Worm (Caenorhabditis elegans): ENCODE measurements around the gene srh-71.

The srh-71 gene

ce11 chrII:3123206-3123605 is at the start of gene srh-71:
srh-71 (plus strand) TSS chrII:3123506.
- TF ChIP-seq tab-1 (GFP tag; IDR thresholded peaks at IDR 0.05): no peak
- no peak for TF ChIP-seq klf-2 (GFP tag; conservative IDR thresholded peaks at IDR 0.05)
- TF ChIP-seq ref-1 (GFP tag; conservative IDR thresholded peaks at IDR 0.05): no peak
- TF ChIP-seq med-1 (GFP tag; optimal IDR thresholded peaks at IDR 0.05; ENCODE audit: insufficient read depth): no peak
- no peak for TF ChIP-seq cog-1 (tag; optimal IDR thresholded peaks at IDR 0.05)
- TF ChIP-seq flt-1 (GFP tag; IDR thresholded peaks at IDR 0.05): no peak
- no peak for TF ChIP-seq ztf-23 (GFP tag; IDR thresholded peaks at IDR 0.05)
- TF ChIP-seq ztf-29 (GFP tag; IDR thresholded peaks at IDR 0.05): no peak
- TF ChIP-seq T22C8.4 (GFP tag; IDR thresholded peaks at IDR 0.05): no peak

ce11 chrII:3076915-3077314 is 46.4 kb upstream of the srh-71 start, which contains the start of gene Y25C1A.8:
Y25C1A.8 (minus strand) TSS chrII:3076959.
- no peak for TF ChIP-seq T22C8.4 (GFP tag; IDR thresholded peaks at IDR 0.05)
- peak; percentile 63 for TF ChIP-seq ztf-23 (GFP tag; IDR thresholded peaks at IDR 0.05)
- peak; percentile 64; the same call in 1 of the 2 replicates for TF ChIP-seq flt-1 (GFP tag; IDR thresholded peaks at IDR 0.05)
- peak; percentile 57 for TF ChIP-seq cog-1 (tag; optimal IDR thresholded peaks at IDR 0.05)

- no peak for TF ChIP-seq ref-1 (GFP tag; conservative IDR thresholded peaks at IDR 0.05)
- TF ChIP-seq flt-1 (GFP tag; IDR thresholded peaks at IDR 0.05): no peak
- no peak for TF ChIP-seq klf-2 (GFP tag; conservative IDR thresholded peaks at IDR 0.05)
- no peak for TF ChIP-seq T22C8.4 (GFP tag; IDR thresholded peaks at IDR 0.05)
- no peak for TF ChIP-seq ztf-23 (GFP tag; IDR thresholded peaks at IDR 0.05)
- no peak for TF ChIP-seq cog-1 (tag; optimal IDR thresholded peaks at IDR 0.05)
- TF ChIP-seq ztf-29 (GFP tag; IDR thresholded peaks at IDR 0.05): no peak
- TF ChIP-seq tab-1 (GFP tag; IDR thresholded peaks at IDR 0.05): no peak
- no peak for TF ChIP-seq med-1 (GFP tag; optimal IDR thresholded peaks at IDR 0.05; ENCODE audit: insufficient read depth)
Observed at ce11 chrII:3078496-3078895, 44.8 kb upstream of the srh-71 start, which contains the start of gene copb-1. copb-1 (plus strand) TSS chrII:3078796.

- no peak for TF ChIP-seq med-1 (GFP tag; optimal IDR thresholded peaks at IDR 0.05; ENCODE audit: insufficient read depth)
- no peak for TF ChIP-seq flt-1 (GFP tag; IDR thresholded peaks at IDR 0.05)
- no peak for TF ChIP-seq ztf-23 (GFP tag; IDR thresholded peaks at IDR 0.05)
- TF ChIP-seq ztf-29 (GFP tag; IDR thresholded peaks at IDR 0.05): no peak
- TF ChIP-seq ref-1 (GFP tag; conservative IDR thresholded peaks at IDR 0.05): no peak
- TF ChIP-seq cog-1 (tag; optimal IDR thresholded peaks at IDR 0.05): no peak
- TF ChIP-seq tab-1 (GFP tag; IDR thresholded peaks at IDR 0.05): no peak
- TF ChIP-seq klf-2 (GFP tag; conservative IDR thresholded peaks at IDR 0.05): no peak
- no peak for TF ChIP-seq T22C8.4 (GFP tag; IDR thresholded peaks at IDR 0.05)
Observed at ce11 chrII:3087134-3087533, 36.2 kb upstream of the srh-71 start.

- TF ChIP-seq T22C8.4 (GFP tag; IDR thresholded peaks at IDR 0.05) (no peak), cog-1 (tag; optimal IDR thresholded peaks at IDR 0.05) (no peak), ref-1 (GFP tag; conservative IDR thresholded peaks at IDR 0.05) (no peak), med-1 (GFP tag; optimal IDR thresholded peaks at IDR 0.05; ENCODE audit: insufficient read depth) (no peak), klf-2 (GFP tag; conservative IDR thresholded peaks at IDR 0.05) (no peak), flt-1 (GFP tag; IDR thresholded peaks at IDR 0.05) (no peak), ztf-29 (GFP tag; IDR thresholded peaks at IDR 0.05) (no peak), tab-1 (GFP tag; IDR thresholded peaks at IDR 0.05) (no peak), ztf-23 (GFP tag; IDR thresholded peaks at IDR 0.05) (no peak)
Observed at ce11 chrII:3091268-3091667, 32.0 kb upstream of the srh-71 start, which contains the start of gene srg-21. srg-21 (minus strand) TSS chrII:3091368.

ce11 chrII:3093352-3093751 is 30.0 kb upstream of the srh-71 start, which contains the start of gene srg-22:
srg-22 (minus strand) TSS chrII:3093452.
- TF ChIP-seq klf-2 (GFP tag; conservative IDR thresholded peaks at IDR 0.05) (no peak), tab-1 (GFP tag; IDR thresholded peaks at IDR 0.05) (no peak), ztf-23 (GFP tag; IDR thresholded peaks at IDR 0.05) (no peak), cog-1 (tag; optimal IDR thresholded peaks at IDR 0.05) (no peak), ref-1 (GFP tag; conservative IDR thresholded peaks at IDR 0.05) (no peak), T22C8.4 (GFP tag; IDR thresholded peaks at IDR 0.05) (no peak), flt-1 (GFP tag; IDR thresholded peaks at IDR 0.05) (no peak), med-1 (GFP tag; optimal IDR thresholded peaks at IDR 0.05; ENCODE audit: insufficient read depth) (no peak), ztf-29 (GFP tag; IDR thresholded peaks at IDR 0.05) (no peak)

- TF ChIP-seq med-1 (GFP tag; optimal IDR thresholded peaks at IDR 0.05; ENCODE audit: insufficient read depth) (no peak), T22C8.4 (GFP tag; IDR thresholded peaks at IDR 0.05) (no peak), cog-1 (tag; optimal IDR thresholded peaks at IDR 0.05) (no peak), flt-1 (GFP tag; IDR thresholded peaks at IDR 0.05) (no peak), ref-1 (GFP tag; conservative IDR thresholded peaks at IDR 0.05) (no peak), tab-1 (GFP tag; IDR thresholded peaks at IDR 0.05) (no peak), klf-2 (GFP tag; conservative IDR thresholded peaks at IDR 0.05) (no peak), ztf-23 (GFP tag; IDR thresholded peaks at IDR 0.05) (no peak), ztf-29 (GFP tag; IDR thresholded peaks at IDR 0.05) (no peak)
Observed at ce11 chrII:3096060-3096459, 27.2 kb upstream of the srh-71 start, which contains the start of gene srg-23. srg-23 (minus strand) TSS chrII:3096160.

ce11 chrII:3096857-3097256 is 26.4 kb upstream of the srh-71 start, which contains the start of gene Y25C1A.14:
Y25C1A.14 (minus strand) TSS chrII:3096957.
- no peak for TF ChIP-seq ztf-29 (GFP tag; IDR thresholded peaks at IDR 0.05)
- TF ChIP-seq T22C8.4 (GFP tag; IDR thresholded peaks at IDR 0.05): no peak
- no peak for TF ChIP-seq cog-1 (tag; optimal IDR thresholded peaks at IDR 0.05)
- TF ChIP-seq flt-1 (GFP tag; IDR thresholded peaks at IDR 0.05): no peak
- no peak for TF ChIP-seq ref-1 (GFP tag; conservative IDR thresholded peaks at IDR 0.05)
- TF ChIP-seq med-1 (GFP tag; optimal IDR thresholded peaks at IDR 0.05; ENCODE audit: insufficient read depth): no peak
- no peak for TF ChIP-seq klf-2 (GFP tag; conservative IDR thresholded peaks at IDR 0.05)
- no peak for TF ChIP-seq tab-1 (GFP tag; IDR thresholded peaks at IDR 0.05)
- TF ChIP-seq ztf-23 (GFP tag; IDR thresholded peaks at IDR 0.05): no peak

- no peak for TF ChIP-seq T22C8.4 (GFP tag; IDR thresholded peaks at IDR 0.05)
- no peak for TF ChIP-seq med-1 (GFP tag; optimal IDR thresholded peaks at IDR 0.05; ENCODE audit: insufficient read depth)
- TF ChIP-seq ztf-29 (GFP tag; IDR thresholded peaks at IDR 0.05): no peak
- TF ChIP-seq tab-1 (GFP tag; IDR thresholded peaks at IDR 0.05): no peak
- no peak for TF ChIP-seq ref-1 (GFP tag; conservative IDR thresholded peaks at IDR 0.05)
- no peak for TF ChIP-seq ztf-23 (GFP tag; IDR thresholded peaks at IDR 0.05)
- TF ChIP-seq flt-1 (GFP tag; IDR thresholded peaks at IDR 0.05): no peak
- TF ChIP-seq klf-2 (GFP tag; conservative IDR thresholded peaks at IDR 0.05): no peak
- TF ChIP-seq cog-1 (tag; optimal IDR thresholded peaks at IDR 0.05): no peak
Observed at ce11 chrII:3100546-3100945, 22.8 kb upstream of the srh-71 start, which contains the start of gene srg-24. srg-24 (minus strand) TSS chrII:3100646.
